Worm (Caenorhabditis elegans): Measurements from ENCODE around the gene T06E6.10.

DNA sequence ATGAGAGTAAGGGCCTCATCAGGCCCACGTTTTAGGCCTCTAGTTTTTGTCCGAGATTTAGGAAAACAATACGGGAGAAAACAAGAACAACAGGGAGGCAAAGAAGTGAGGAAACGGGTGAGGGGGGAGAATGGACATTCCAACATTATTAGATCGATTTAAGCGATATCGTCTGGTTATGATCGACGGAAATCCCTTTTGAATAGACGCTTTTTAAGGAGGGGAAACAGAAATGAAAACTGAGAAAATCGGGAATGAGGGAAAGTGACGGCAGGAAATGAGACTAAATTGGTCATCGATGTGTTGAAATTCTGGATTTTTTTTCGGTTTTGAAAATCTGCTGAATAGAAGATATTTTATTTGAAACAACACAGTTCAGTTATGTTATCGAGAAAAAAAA lies 46.5 kb downstream of the T06E6.10 start, which contains the start of gene rocf-1:
- TF ChIP-seq dpl-1 (GFP tag; optimal IDR thresholded peaks at IDR 0.05) (no peak), ceh-82 (tag; optimal IDR thresholded peaks at IDR 0.05) (no peak), zag-1 (tag; optimal IDR thresholded peaks at IDR 0.05) (no peak), egl-27 (tag; optimal IDR thresholded peaks at IDR 0.05) (no peak), Y105C5A.15 (GFP tag; IDR thresholded peaks at IDR 0.05) (no peak), set-16 (GFP tag; IDR thresholded peaks at IDR 0.05) (no peak)
